Fruit fly (Drosophila melanogaster) whole organism, prepupa: ENCODE measurements around the gene Hf.

Source experiments
- CG10631 ChIP-seq: fragments of 200-800 bp; sonication (Bioruptor generic); optimal IDR thresholded peaks from 2 replicates; lab custom pipeline; 2016; ENCODE audit warnings: missing biosample characterization, missing genetic modification characterization
- CG8319 ChIP-seq: fragments of 200-800 bp; sonication (Bioruptor generic); optimal IDR thresholded peaks from 3 replicates; lab custom pipeline; 2016; ENCODE audit warnings: missing biosample characterization, missing genetic modification characterization
- achi ChIP-seq: fragments of 200-800 bp; sonication (Bioruptor generic); optimal IDR thresholded peaks from 3 replicates; lab custom pipeline; 2016; ENCODE audit warnings: missing biosample characterization, missing genetic modification characterization
- eg ChIP-seq: fragments of 200-800 bp; sonication (Bioruptor generic); IDR thresholded peaks from 3 replicates; pipeline ENCODE4 v1.3.6; 2022; ENCODE audit warnings: missing biosample characterization, missing genetic modification characterization

DNA sequence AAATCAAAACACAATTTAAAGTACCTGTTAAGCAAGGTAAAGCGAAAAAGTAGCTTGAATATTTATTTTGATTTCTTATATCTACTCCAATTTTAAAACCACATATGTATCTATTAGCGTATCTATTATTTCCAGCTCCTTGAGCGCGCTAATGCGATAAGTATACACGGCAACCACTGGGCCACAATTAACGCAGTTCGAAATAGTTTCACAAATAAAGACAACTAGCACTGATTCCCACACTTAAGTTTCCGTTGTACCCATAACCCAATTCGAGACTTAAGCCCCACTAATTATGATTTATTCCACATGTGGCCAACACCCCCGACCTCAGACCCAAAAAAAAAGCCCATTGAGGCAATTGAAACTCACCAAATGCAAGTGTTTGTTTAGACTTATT lies 49.0 kb upstream of the Hf start:
- no peak for TF ChIP-seq CG10631 (GFP tag; lab: Kevin White, UChicago)
- no peak for TF ChIP-seq eg (GFP tag; lab: Robert Waterston, UW)
- no peak for TF ChIP-seq achi (GFP tag; lab: Kevin White, UChicago)
- no peak for TF ChIP-seq CG8319 (GFP tag; lab: Kevin White, UChicago)
